Worm (Caenorhabditis elegans) whole organism, L1 larva: Measurements from ENCODE around the gene T10C6.16.
A peak's percentile ranks its signal among the peaks of the same experiment; 100 is the strongest.

Source experiments
- C16A3.4 ChIP-seq: fragments of 150-350 bp; optimal IDR thresholded peaks from 2 replicates; lab custom pipeline; 2014; ENCODE audit warnings: missing biosample characterization, missing genetic modification characterization
- C34B4.2 ChIP-seq: sonication (generic microtip); optimal IDR thresholded peaks from 2 replicates; lab custom pipeline; 2017; ENCODE audit warnings: mild to moderate bottlenecking, missing genetic modification characterization, missing compliant biosample characterization
- F16B12.6 ChIP-seq: fragments of 150-350 bp; optimal IDR thresholded peaks from 2 replicates; lab custom pipeline; 2014; ENCODE audit warnings: missing biosample characterization, missing genetic modification characterization
- alr-1 ChIP-seq: fragments of 200-800 bp; sonication (Bioruptor generic); optimal IDR thresholded peaks from 2 replicates; lab custom pipeline; 2018; ENCODE audit warnings: borderline replicate concordance, mild to moderate bottlenecking, missing genetic modification characterization, missing compliant biosample characterization
- blmp-1 ChIP-seq: fragments of 150-350 bp; optimal IDR thresholded peaks from 2 replicates; lab custom pipeline; 2014; ENCODE audit warnings: missing biosample characterization, missing genetic modification characterization
- ceh-8 ChIP-seq: fragments of 200-800 bp; sonication (Bioruptor generic); optimal IDR thresholded peaks from 2 replicates; lab custom pipeline; 2018; ENCODE audit warnings: mild to moderate bottlenecking, missing genetic modification characterization, moderate library complexity, missing compliant biosample characterization
- ceh-82 ChIP-seq, 3 experiments: fragments of 150-350 bp in 1 of 3; sonication (generic microtip) in 2 of 3; optimal IDR thresholded peaks; 2 replicates each; lab custom pipeline; 2014 to 2017; ENCODE audit warnings: missing biosample characterization in 3 of 3, missing genetic modification characterization in 3 of 3
- ceh-88 ChIP-seq: fragments of 200-800 bp; sonication (Bioruptor generic); IDR thresholded peaks from 2 replicates; pipeline ENCODE4 v1.3.6; 2022; ENCODE audit warnings: missing genetic modification characterization, missing compliant biosample characterization
- ceh-90 ChIP-seq: sonication (generic microtip); optimal IDR thresholded peaks from 2 replicates; lab custom pipeline; 2016; ENCODE audit warnings: missing genetic modification characterization, missing compliant biosample characterization
- efl-1 ChIP-seq, 4 experiments: fragments of 150-350 bp; optimal IDR thresholded peaks in 3 of 4; peaks in 1 of 4; 1 replicate in 1 of 4; 2 replicates in 3 of 4; lab custom pipeline; 2014; ENCODE audit warnings: missing biosample characterization in 2 of 4, missing genetic modification characterization in 2 of 4, missing genetic modification reagents in 2 of 4
- egl-13 ChIP-seq: sonication (generic microtip); optimal IDR thresholded peaks from 2 replicates; lab custom pipeline; 2016; ENCODE audit warnings: missing genotype, missing genetic modification reagents, missing genetic modification characterization, missing compliant biosample characterization
- egl-27 ChIP-seq, 2 experiments: fragments of 150-350 bp in 1 of 2; sonication (generic microtip); optimal IDR thresholded peaks; 3 replicates each; lab custom pipeline; 2017 to 2018; ENCODE audit warnings: missing biosample characterization in 2 of 2, missing genetic modification characterization in 2 of 2, missing genetic modification reagents in 2 of 2
- elt-2 ChIP-seq: sonication (generic microtip); optimal IDR thresholded peaks from 2 replicates; lab custom pipeline; 2016; ENCODE audit warnings: missing genetic modification characterization, mild to moderate bottlenecking, inconsistent platforms, missing compliant biosample characterization, missing genetic modification reagents
- elt-3 ChIP-seq, 6 experiments: fragments of 150-350 bp in 1 of 6; sonication (generic microtip); optimal IDR thresholded peaks; 2 replicates each; lab custom pipeline; 2017 to 2018; ENCODE audit warnings: missing biosample characterization in 6 of 6, missing genetic modification characterization in 6 of 6, inconsistent platforms in 1 of 6
- grh-1 ChIP-seq: fragments of 200-800 bp; sonication (Bioruptor generic); IDR thresholded peaks from 2 replicates; pipeline ENCODE4 v1.3.6; 2022; ENCODE audit warnings: missing genetic modification reagents, missing genetic modification characterization, missing compliant biosample characterization
- hlh-4 ChIP-seq: sonication (generic microtip); optimal IDR thresholded peaks from 2 replicates; lab custom pipeline; 2016; ENCODE audit warnings: mild to moderate bottlenecking, missing genetic modification characterization, missing compliant biosample characterization
- isw-1 ChIP-seq: fragments of 200-800 bp; sonication (Bioruptor generic); IDR thresholded peaks from 2 replicates; pipeline ENCODE4 v1.3.6; 2022; ENCODE audit warnings: missing genetic modification characterization, missing compliant biosample characterization
- lin-14 ChIP-seq: fragments of 200-800 bp; sonication (Bioruptor generic); optimal IDR thresholded peaks from 2 replicates; lab custom pipeline; 2018; ENCODE audit warnings: mild to moderate bottlenecking, missing genetic modification characterization, moderate library complexity, missing compliant biosample characterization
- lin-35 ChIP-seq, 2 experiments: fragments of 150-350 bp; optimal IDR thresholded peaks; 2 replicates each; lab custom pipeline; 2014; ENCODE audit warnings: missing biosample characterization in 2 of 2, missing genetic modification characterization in 2 of 2, missing genetic modification reagents in 2 of 2
- mdl-1 ChIP-seq, 2 experiments: fragments of 150-350 bp; optimal IDR thresholded peaks; 2 replicates each; lab custom pipeline; 2014 to 2017; ENCODE audit warnings: missing biosample characterization in 2 of 2, missing genetic modification characterization in 2 of 2, inconsistent platforms in 1 of 2
- mef-2 ChIP-seq: fragments of 150-350 bp; optimal IDR thresholded peaks from 2 replicates; lab custom pipeline; 2014; ENCODE audit warnings: missing biosample characterization, missing genetic modification characterization
- nhr-19 ChIP-seq: fragments of 200-800 bp; sonication (Bioruptor generic); conservative IDR thresholded peaks from 2 replicates; pipeline ENCODE4 v1.3.6; 2022; ENCODE audit warnings: missing genetic modification characterization, missing compliant biosample characterization
- nhr-20 ChIP-seq: sonication (generic microtip); optimal IDR thresholded peaks from 2 replicates; lab custom pipeline; 2016; ENCODE audit warnings: mild to moderate bottlenecking, missing genetic modification characterization, missing compliant biosample characterization
- nhr-71 ChIP-seq: sonication (generic microtip); optimal IDR thresholded peaks from 2 replicates; lab custom pipeline; 2016; ENCODE audit warnings: mild to moderate bottlenecking, missing genetic modification characterization, moderate library complexity, missing compliant biosample characterization
- pag-3 ChIP-seq: sonication (generic microtip); optimal IDR thresholded peaks from 2 replicates; lab custom pipeline; 2017; ENCODE audit warnings: missing genetic modification characterization, mild to moderate bottlenecking, missing compliant biosample characterization, antibody characterized with exemption, borderline replicate concordance; ENCODE audit not compliant: insufficient read depth
- pax-3 ChIP-seq: fragments of 200-800 bp; sonication (Bioruptor generic); optimal IDR thresholded peaks from 2 replicates; lab custom pipeline; 2018; ENCODE audit warnings: mild to moderate bottlenecking, missing genetic modification characterization, moderate library complexity, missing compliant biosample characterization
- snu-23 ChIP-seq: sonication (generic microtip); optimal IDR thresholded peaks from 2 replicates; lab custom pipeline; 2016; ENCODE audit warnings: missing genetic modification characterization, missing compliant biosample characterization
- swsn-7 ChIP-seq: sonication (generic microtip); optimal IDR thresholded peaks from 2 replicates; lab custom pipeline; 2016; ENCODE audit warnings: missing genetic modification characterization, missing compliant biosample characterization
- tbx-2 ChIP-seq: sonication (generic microtip); optimal IDR thresholded peaks from 2 replicates; lab custom pipeline; 2016; ENCODE audit warnings: missing genetic modification characterization, missing compliant biosample characterization
- tlp-1 ChIP-seq: fragments of 150-350 bp; optimal IDR thresholded peaks from 2 replicates; lab custom pipeline; 2014; ENCODE audit warnings: missing biosample characterization, missing genetic modification characterization
- unc-98 ChIP-seq: fragments of 200-800 bp; sonication (Bioruptor generic); IDR thresholded peaks from 2 replicates; pipeline ENCODE4 v1.3.6; 2022; ENCODE audit warnings: missing genetic modification characterization, missing compliant biosample characterization
- xbp-1 ChIP-seq: sonication (generic microtip); optimal IDR thresholded peaks from 2 replicates; lab custom pipeline; 2016; ENCODE audit warnings: missing genetic modification characterization, missing compliant biosample characterization
- zag-1 ChIP-seq: fragments of 150-350 bp; optimal IDR thresholded peaks from 2 replicates; lab custom pipeline; 2014; ENCODE audit warnings: missing biosample characterization, missing genetic modification characterization
- ztf-11 ChIP-seq, 2 experiments: sonication (generic microtip); optimal IDR thresholded peaks; 2 replicates each; lab custom pipeline; 2016 to 2017; ENCODE audit warnings: missing genetic modification characterization in 2 of 2, missing biosample characterization in 1 of 2, missing compliant biosample characterization in 1 of 2
- ztf-4 ChIP-seq: fragments of 150-350 bp; optimal IDR thresholded peaks from 2 replicates; lab custom pipeline; 2014; ENCODE audit warnings: missing biosample characterization, missing genetic modification characterization

T10C6.16 gene

ce11 chrV:16029237-16029636, 3.6 kb downstream of the T10C6.16 start:
- no peak for TF ChIP-seq lin-35 (GFP tag; optimal IDR thresholded peaks at IDR 0.05; lab: Kevin White, UChicago)
- TF ChIP-seq mdl-1 (tag; optimal IDR thresholded peaks at IDR 0.05; lab: Kevin White, UChicago) = no peak
- no peak for TF ChIP-seq efl-1 (optimal IDR thresholded peaks at IDR 0.05; lab: Kevin White, UChicago)
- peak in 1 of 2 experiments; percentile 46 for TF ChIP-seq efl-1 (GFP tag; optimal IDR thresholded peaks at IDR 0.05 in 1 of 2; lab: Kevin White, UChicago)
- no peak for TF ChIP-seq egl-27 (tag; optimal IDR thresholded peaks at IDR 0.05; lab: Kevin White, UChicago)
- no peak for TF ChIP-seq nhr-20 (tag; lab: Kevin White, UChicago)
- no peak for TF ChIP-seq blmp-1 (tag; lab: Kevin White, UChicago)
- TF ChIP-seq, all 84 proteins: peak for 1

ce11 chrV:16024917-16025316, 7.9 kb downstream of the T10C6.16 start:
- TF ChIP-seq hlh-4 (tag; lab: Kevin White, UChicago) (no peak), C16A3.4 (tag; lab: Kevin White, UChicago) (no peak), ztf-11 (tag; optimal IDR thresholded peaks at IDR 0.05; lab: Kevin White, UChicago) (no peak), alr-1 (no peak), F16B12.6 (tag; lab: Kevin White, UChicago) (no peak), mef-2 (tag; lab: Kevin White, UChicago) (no peak), nhr-71 (tag; lab: Kevin White, UChicago) (no peak), pax-3 (tag; lab: Kevin White, UChicago) (no peak), nhr-19 (GFP tag; lab: Robert Waterston, UW) (no peak), snu-23 (GFP tag; lab: Kevin White, UChicago) (no peak), tbx-2 (tag; lab: Kevin White, UChicago) (no peak), lin-14 (GFP tag; lab: Kevin White, UChicago) (no peak), mdl-1 (tag; optimal IDR thresholded peaks at IDR 0.05; lab: Kevin White, UChicago) (no peak), isw-1 (GFP tag; lab: Robert Waterston, UW) (no peak), ceh-88 (GFP tag; lab: Robert Waterston, UW) (no peak), swsn-7 (no peak), ztf-4 (tag; lab: Kevin White, UChicago) (no peak), egl-13 (tag; lab: Kevin White, UChicago) (no peak), ceh-90 (tag; lab: Kevin White, UChicago) (no peak), tlp-1 (no peak)

- TF ChIP-seq elt-3 (tag; optimal IDR thresholded peaks at IDR 0.05; lab: Kevin White, UChicago) (no peak), pag-3 (no peak), alr-1 (no peak), ceh-82 (tag; optimal IDR thresholded peaks at IDR 0.05; lab: Kevin White, UChicago) (no peak), C34B4.2 (no peak), mdl-1 (tag; optimal IDR thresholded peaks at IDR 0.05; lab: Kevin White, UChicago) (no peak), grh-1 (GFP tag; lab: Robert Waterston, UW) (no peak), efl-1 (optimal IDR thresholded peaks at IDR 0.05; lab: Kevin White, UChicago) (no peak), efl-1 (GFP tag; optimal IDR thresholded peaks at IDR 0.05 in 1 of 2; lab: Kevin White, UChicago) (peak in 1 of 2 experiments; percentile 82), ztf-11 (tag; optimal IDR thresholded peaks at IDR 0.05; lab: Kevin White, UChicago) (no peak), xbp-1 (no peak), zag-1 (tag; lab: Kevin White, UChicago) (no peak), elt-2 (tag; lab: Kevin White, UChicago) (peak; percentile 27), ceh-90 (tag; lab: Kevin White, UChicago) (no peak), unc-98 (GFP tag; lab: Robert Waterston, UW) (no peak)
- TF ChIP-seq, all 84 proteins: peak for 2
These were observed 8.5 kb downstream of the T10C6.16 start, which contains the start of gene T10C6.6 for ce11 chrV:16024300-16024699. TSS of gene T10C6.6 (plus strand) at chrV:16024326.

- TF ChIP-seq egl-27 (tag; optimal IDR thresholded peaks at IDR 0.05; lab: Kevin White, UChicago) (no peak), ceh-8 (peak; percentile 5)
These were observed 9.2 kb downstream of the T10C6.16 start for ce11 chrV:16023559-16023958.
